Fruit fly (Drosophila melanogaster) whole organism, embryonic: ENCODE data around the gene RabGGTa.

Experiments used
- CG14050 ChIP-seq: fragments of 200-800 bp; sonication (Bioruptor generic); IDR thresholded peaks from 3 replicates; pipeline ENCODE4 v1.3.6; 2022; ENCODE audit warnings: missing biosample characterization, missing genetic modification characterization
- CG1647 ChIP-seq: fragments of 200-800 bp; sonication (Bioruptor generic); optimal IDR thresholded peaks from 3 replicates; lab custom pipeline; 2016; ENCODE audit warnings: missing biosample characterization, missing genetic modification characterization
- CG2875 ChIP-seq: fragments of 200-800 bp; sonication (Bioruptor generic); optimal IDR thresholded peaks from 2 replicates; lab custom pipeline; 2017; ENCODE audit warnings: missing biosample characterization, mild to moderate bottlenecking, missing genetic modification characterization, missing genetic modification reagents
- CG3163 ChIP-seq: fragments of 200-800 bp; sonication (Bioruptor generic); optimal IDR thresholded peaks from 3 replicates; lab custom pipeline; 2016; ENCODE audit warnings: missing biosample characterization, missing genetic modification characterization
- CG3995 ChIP-seq: fragments of 200-800 bp; sonication (Bioruptor generic); optimal IDR thresholded peaks from 3 replicates; lab custom pipeline; 2016; ENCODE audit warnings: missing biosample characterization, missing genetic modification characterization
- CG6254 ChIP-seq: fragments of 200-800 bp; sonication (Bioruptor generic); optimal IDR thresholded peaks from 3 replicates; lab custom pipeline; 2017; ENCODE audit warnings: mild to moderate bottlenecking, missing biosample characterization, missing genetic modification reagents, missing genetic modification characterization
- ERR ChIP-seq: fragments of 200-800 bp; sonication (Bioruptor generic); optimal IDR thresholded peaks from 2 replicates; lab custom pipeline; 2016; ENCODE audit warnings: missing biosample characterization, missing genetic modification characterization
- bcd ChIP-seq: fragments of 200-800 bp; sonication (Bioruptor generic); optimal IDR thresholded peaks from 2 replicates; lab custom pipeline; 2017; ENCODE audit warnings: missing biosample characterization, mild to moderate bottlenecking, missing genetic modification characterization
- jigr1 ChIP-seq: fragments of 200-800 bp; sonication (Bioruptor generic); IDR thresholded peaks from 3 replicates; pipeline ENCODE4 v1.3.6; 2022; ENCODE audit warnings: missing biosample characterization, missing genetic modification characterization
- pan ChIP-seq, 4 experiments: fragments of >200 bp in 3 of 4; fragments of 200-800 bp in 1 of 4; sonication (Bioruptor generic) in 1 of 4; optimal IDR thresholded peaks in 3 of 4; IDR thresholded peaks in 1 of 4; 2 replicates each; pipeline versions ENCODE4 v1.3.6 to Lab custom; 2017 to 2022; ENCODE audit warnings: missing biosample characterization in 2 of 4, missing genetic modification characterization in 2 of 4, mixed read lengths in 1 of 4

DNA sequence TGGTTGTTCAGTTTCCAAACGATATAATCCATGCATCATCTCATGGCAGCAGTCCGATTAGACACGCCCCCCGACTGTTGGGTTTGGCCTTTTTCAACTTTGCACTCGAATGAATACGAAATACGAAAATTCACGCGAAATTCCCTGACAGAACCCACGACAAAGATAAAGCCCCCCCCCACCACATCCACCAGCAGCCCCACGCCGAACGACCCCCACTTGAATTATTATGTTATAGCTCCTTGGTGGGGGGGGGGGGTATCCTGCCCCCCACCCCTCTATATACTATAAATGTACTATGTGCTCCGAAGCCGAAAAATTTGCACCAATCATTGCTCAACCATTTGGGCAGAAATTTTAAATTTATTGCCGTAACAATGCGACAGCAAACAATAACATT, 34.3 kb downstream of the RabGGTa start:
- no peak for TF ChIP-seq CG1647 (GFP tag; lab: Kevin White, UChicago)
- TF ChIP-seq pan (optimal IDR thresholded peaks at IDR 0.05; lab: Kevin White, UChicago) = no peak
- no peak for TF ChIP-seq pan (GFP tag; optimal IDR thresholded peaks at IDR 0.05 in 1 of 2, IDR thresholded peaks at IDR 0.05 in 1 of 2)
- TF ChIP-seq bcd (GFP tag; lab: Kevin White, UChicago) = no peak
- TF ChIP-seq CG14050 (GFP tag; lab: Robert Waterston, UW) = no peak
- no peak for TF ChIP-seq CG3995 (GFP tag; lab: Kevin White, UChicago)
- TF ChIP-seq CG3163 (GFP tag; lab: Kevin White, UChicago) = no peak
- no peak for TF ChIP-seq ERR (GFP tag; lab: Kevin White, UChicago)
- TF ChIP-seq CG2875 (GFP tag; lab: Kevin White, UChicago) = no peak
- TF ChIP-seq CG6254 (GFP tag; lab: Kevin White, UChicago) = no peak
- no peak for TF ChIP-seq jigr1 (GFP tag; lab: Robert Waterston, UW)
